Worm (Caenorhabditis elegans): ENCODE measurements around the gene EGAP2.2.
A peak's percentile ranks its signal among the peaks of the same experiment; 100 is the strongest.

EGAP2.2 gene

DNA sequence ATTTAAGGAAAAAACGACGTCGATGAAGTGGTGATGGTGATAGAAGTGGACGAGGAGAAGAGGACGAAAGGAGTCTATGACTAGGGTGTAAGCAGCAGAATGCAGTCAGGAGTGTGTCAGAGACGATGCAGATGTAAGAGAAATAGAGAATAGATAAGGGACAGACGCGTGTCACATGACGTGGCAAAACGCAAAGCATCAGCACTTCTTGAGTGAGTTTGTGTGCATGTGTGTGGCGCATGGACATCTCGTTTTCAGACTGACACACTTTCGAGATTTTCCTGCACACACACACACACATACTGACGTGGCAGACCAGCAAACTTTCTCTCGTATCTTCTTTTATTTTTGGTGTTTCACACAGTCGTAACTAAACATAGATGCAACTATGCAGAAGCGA is 47.2 kb upstream of the EGAP2.2 start (continued):
- peak; percentile 67 for TF ChIP-seq hmg-1.1 (GFP tag; IDR thresholded peaks at IDR 0.05)
- no peak for TF ChIP-seq ceh-44 (GFP tag; IDR thresholded peaks at IDR 0.05)
- no peak for TF ChIP-seq fos-1 (tag; optimal IDR thresholded peaks at IDR 0.05)
- TF ChIP-seq cey-2 (tag; optimal IDR thresholded peaks at IDR 0.05; ENCODE audit: borderline replicate concordance, insufficient read depth) = no peak
- TF ChIP-seq lin-13 (GFP tag; optimal IDR thresholded peaks at IDR 0.05) = no peak
- TF ChIP-seq gei-8 (GFP tag; optimal IDR thresholded peaks at IDR 0.05) = peak; percentile 28
- TF ChIP-seq T26A8.4 (GFP tag; IDR thresholded peaks at IDR 0.05) = peak; percentile 63
- peak; percentile 61; the same call in 1 of the 2 replicates for TF ChIP-seq egl-43 (GFP tag; IDR thresholded peaks at IDR 0.05)
- no peak for TF ChIP-seq nhr-41 (GFP tag; IDR thresholded peaks at IDR 0.05)
- peak; percentile 15; the same call in 1 of the 2 replicates for TF ChIP-seq ctbp-1 (GFP tag; IDR thresholded peaks at IDR 0.05)
- TF ChIP-seq mxl-2 (GFP tag; conservative IDR thresholded peaks at IDR 0.05) = peak; percentile 57; the same call in 1 of the 2 replicates
- TF ChIP-seq mdl-1 (tag; optimal IDR thresholded peaks at IDR 0.05) = peak; percentile 53 to 79
- TF ChIP-seq daf-12 (tag; optimal IDR thresholded peaks at IDR 0.05) = no peak
- TF ChIP-seq lin-15B (tag; optimal IDR thresholded peaks at IDR 0.05) = no peak
- no peak for TF ChIP-seq snpc-1.2 (GFP tag; IDR thresholded peaks at IDR 0.05)
- TF ChIP-seq nhr-25 (tag; optimal IDR thresholded peaks at IDR 0.05; ENCODE audit: borderline replicate concordance, insufficient read depth) = peak; percentile 49
- TF ChIP-seq Y48G9A.11 (GFP tag; IDR thresholded peaks at IDR 0.05) = no peak
- TF ChIP-seq set-16 (GFP tag; IDR thresholded peaks at IDR 0.05) = peak; percentile 29; the same call in 1 of the 2 replicates

DNA sequence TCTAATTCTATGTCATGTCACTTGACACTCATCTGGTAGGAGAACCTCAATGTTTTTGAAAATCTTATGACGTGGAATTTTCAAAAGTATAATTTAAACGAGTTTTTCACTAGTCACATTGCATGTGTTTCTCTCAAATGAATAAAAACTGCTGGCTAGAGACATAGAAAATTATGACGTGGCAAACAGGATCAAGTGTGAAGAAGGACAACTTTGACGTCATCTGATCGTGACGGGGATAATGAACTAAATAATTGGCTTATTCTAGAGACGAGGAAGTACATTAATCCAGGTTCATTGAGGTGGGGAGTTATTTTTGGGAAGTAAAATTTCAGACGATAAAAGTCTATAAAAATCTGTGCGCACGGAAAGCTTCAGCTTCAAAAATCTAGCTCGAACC is 46.5 kb upstream of the EGAP2.2 start:
- TF ChIP-seq cey-2 (tag; optimal IDR thresholded peaks at IDR 0.05; ENCODE audit: borderline replicate concordance, insufficient read depth) (no peak), R02D3.7 (tag; optimal IDR thresholded peaks at IDR 0.05) (no peak), set-16 (GFP tag; IDR thresholded peaks at IDR 0.05) (no peak), lin-38 (GFP tag; IDR thresholded peaks at IDR 0.05) (no peak), ZK337.2 (GFP tag; IDR thresholded peaks at IDR 0.05) (no peak), dmd-6 (GFP tag; IDR thresholded peaks at IDR 0.05) (no peak), ceh-44 (GFP tag; IDR thresholded peaks at IDR 0.05) (no peak)

DNA sequence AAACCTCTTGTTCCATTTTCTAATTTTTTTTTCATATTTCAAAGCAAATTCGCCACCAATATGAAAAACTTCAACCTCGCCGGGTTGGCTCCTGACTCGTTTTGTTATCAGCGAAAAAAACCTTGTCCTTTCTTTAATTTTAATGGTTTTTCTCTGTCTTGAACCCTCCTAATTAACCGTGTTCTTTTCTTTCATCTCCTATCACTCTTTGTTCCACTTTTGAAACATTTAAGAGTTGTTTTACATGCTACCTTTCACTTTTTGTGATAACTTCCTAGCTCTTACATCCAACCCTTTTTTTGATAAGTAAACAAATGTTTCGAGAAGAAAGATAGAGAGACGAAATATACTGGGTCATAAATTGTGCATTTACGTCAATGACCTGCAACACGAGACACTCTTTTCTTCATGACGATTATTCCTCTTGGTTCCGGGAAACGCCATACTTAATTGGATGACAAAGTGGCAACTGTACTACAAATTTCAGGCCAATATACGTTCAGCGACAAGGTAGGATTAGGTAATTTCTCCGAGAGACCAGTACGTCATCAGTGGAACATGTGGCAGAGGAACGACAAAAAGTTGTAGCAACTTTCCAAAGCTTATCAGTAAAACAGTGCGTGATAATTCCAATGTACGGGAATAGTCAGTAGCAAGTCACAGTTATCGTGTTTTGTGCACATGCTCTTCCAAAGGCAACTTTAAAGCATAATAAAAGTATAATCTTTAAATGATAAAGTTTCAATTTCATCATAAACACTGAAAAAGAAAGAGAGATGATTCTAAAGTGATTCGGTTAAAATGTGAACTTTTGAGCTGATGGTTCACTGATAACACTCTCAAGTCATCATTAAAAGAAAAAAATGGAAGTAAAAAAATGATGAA is 44.8 kb upstream of the EGAP2.2 start:
- TF ChIP-seq nhr-48 (tag; optimal IDR thresholded peaks at IDR 0.05) (peak; percentile 56), php-3 (GFP tag; IDR thresholded peaks at IDR 0.05) (peak; percentile 92), nhr-77 (tag; optimal IDR thresholded peaks at IDR 0.05) (peak; percentile 17), mdl-1 (tag; optimal IDR thresholded peaks at IDR 0.05) (peak in 1 of 2 experiments; percentile 18), daf-16 (GFP tag; optimal IDR thresholded peaks at IDR 0.05) (no peak), daf-16 (tag; optimal IDR thresholded peaks at IDR 0.05) (peak; percentile 77), mxl-3 (GFP tag; optimal IDR thresholded peaks at IDR 0.05) (peak; percentile 29), tra-1 (GFP tag; IDR thresholded peaks at IDR 0.05) (peak; percentile 79), dmd-8 (GFP tag; IDR thresholded peaks at IDR 0.05) (no peak), gei-8 (GFP tag; optimal IDR thresholded peaks at IDR 0.05) (no peak), cey-2 (tag; optimal IDR thresholded peaks at IDR 0.05; ENCODE audit: borderline replicate concordance, insufficient read depth) (peak; percentile 5), nhr-28 (tag; optimal IDR thresholded peaks at IDR 0.05) (peak; percentile 51), dmd-9 (GFP tag; IDR thresholded peaks at IDR 0.05) (no peak), dmd-6 (GFP tag; IDR thresholded peaks at IDR 0.05) (peak; percentile 71), lir-3 (tag; optimal IDR thresholded peaks at IDR 0.05) (no peak), T20F7.1 (GFP tag; optimal IDR thresholded peaks at IDR 0.05) (peak; percentile 5), hif-1 (tag; optimal IDR thresholded peaks at IDR 0.05) (peak in 1 of 2 experiments; percentile 10), hlh-11 (tag; optimal IDR thresholded peaks at IDR 0.05) (peak; percentile 64), ces-1 (GFP tag; optimal IDR thresholded peaks at IDR 0.05) (no peak), duxl-1 (tag; optimal IDR thresholded peaks at IDR 0.05; ENCODE audit: poor library complexity) (peak; percentile 5), unc-62 (GFP tag; optimal IDR thresholded peaks at IDR 0.05 in 1 of 2) (no peak), unc-62 (tag; optimal IDR thresholded peaks at IDR 0.05) (no peak), nhr-76 (tag; optimal IDR thresholded peaks at IDR 0.05) (no peak), pqm-1 (tag; optimal IDR thresholded peaks at IDR 0.05) (peak; percentile 86), pha-4 (GFP tag; IDR thresholded peaks at IDR 0.05) (0 out of 2 replicates have a peak, but pooled peaks have one; percentile 28), pha-4 (tag; optimal IDR thresholded peaks at IDR 0.05) (no peak), dve-1 (tag; optimal IDR thresholded peaks at IDR 0.05; ENCODE audit: insufficient read depth) (peak; percentile 82)

Data from whole organism, L4 larva.